Fruit fly (Drosophila melanogaster): Measurements from ENCODE around the gene RhoGAP92B.
A peak's percentile ranks its signal among the peaks of the same experiment; 100 is the strongest.

Gene RhoGAP92B

DNA sequence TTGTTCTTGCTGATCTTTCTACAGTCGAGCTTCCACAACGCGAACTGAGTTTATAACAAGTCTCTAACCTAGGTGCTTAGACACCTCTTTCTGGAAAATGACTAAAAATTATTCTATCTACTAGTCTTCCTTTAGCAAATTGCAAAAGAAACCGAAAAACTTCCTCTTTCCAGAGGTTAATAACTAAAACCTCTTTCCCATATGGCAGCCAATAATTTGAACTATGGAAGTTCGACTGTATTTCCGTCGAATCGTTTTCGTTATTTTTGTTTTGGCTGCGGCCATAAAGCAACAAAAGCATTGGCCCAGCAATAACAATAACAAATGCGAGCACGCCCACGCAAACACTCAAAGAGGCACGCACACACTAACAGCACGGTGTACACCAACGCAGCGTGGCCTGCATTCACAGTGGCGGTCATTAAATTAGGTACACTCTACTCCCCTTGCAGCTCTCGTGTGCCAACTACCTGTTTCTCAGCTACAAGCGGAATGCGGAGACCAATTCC is 24.5 kb upstream of the RhoGAP92B start (continued):
- TF ChIP-seq run (tag; optimal IDR thresholded peaks at IDR 0.05): peak; percentile 20
- TF ChIP-seq CG1233 (GFP tag; optimal IDR thresholded peaks at IDR 0.05): peak; percentile 48
- peak; percentile 40 for TF ChIP-seq CG8388 (GFP tag; optimal IDR thresholded peaks at IDR 0.05)
- peak; percentile 26 for TF ChIP-seq CG15514 (GFP tag; optimal IDR thresholded peaks at IDR 0.05)
- peak; percentile 17 for TF ChIP-seq CG3407 (GFP tag; optimal IDR thresholded peaks at IDR 0.05)
- peak in 1 of 2 experiments; percentile 15 for TF ChIP-seq crp (GFP tag; optimal IDR thresholded peaks at IDR 0.05)
- TF ChIP-seq Sox102F (GFP tag; optimal IDR thresholded peaks at IDR 0.05): peak; percentile 32
- peak; percentile 46 for TF ChIP-seq mirr (GFP tag; optimal IDR thresholded peaks at IDR 0.05)
- peak; percentile 29 for TF ChIP-seq bab2 (GFP tag; optimal IDR thresholded peaks at IDR 0.05)
- peak in 1 of 2 experiments; percentile 59 for TF ChIP-seq bsh (GFP tag; optimal IDR thresholded peaks at IDR 0.05)
- TF ChIP-seq chn (GFP tag; optimal IDR thresholded peaks at IDR 0.05): peak; percentile 9
- peak; percentile 31 for TF ChIP-seq CG3163 (GFP tag; optimal IDR thresholded peaks at IDR 0.05)
- peak; percentile 4 for TF ChIP-seq trh (GFP tag; optimal IDR thresholded peaks at IDR 0.05)
- peak; percentile 43 for TF ChIP-seq CG7786 (GFP tag; optimal IDR thresholded peaks at IDR 0.05)
- TF ChIP-seq Doc3 (GFP tag; IDR thresholded peaks at IDR 0.05; ENCODE audit: partially characterized antibody): no peak
- TF ChIP-seq Awh (GFP tag; IDR thresholded peaks at IDR 0.05): 0 out of 2 replicates have a peak, but pooled peaks have one; percentile 20
- peak; percentile 9 for TF ChIP-seq Hey (tag; optimal IDR thresholded peaks at IDR 0.05)
- peak; percentile 11 for TF ChIP-seq tx (GFP tag; optimal IDR thresholded peaks at IDR 0.05)
- no peak for TF ChIP-seq luna (GFP tag; optimal IDR thresholded peaks at IDR 0.05)
- peak; percentile 58 for TF ChIP-seq Rfx (GFP tag; IDR thresholded peaks at IDR 0.05)
- TF ChIP-seq CG4820 (GFP tag; optimal IDR thresholded peaks at IDR 0.05): peak; percentile 37
- TF ChIP-seq Meics (GFP tag; optimal IDR thresholded peaks at IDR 0.05): peak; percentile 67
- peak; percentile 75 for TF ChIP-seq CG15269 (tag; optimal IDR thresholded peaks at IDR 0.05)
- peak; percentile 22 for TF ChIP-seq gro (GFP tag; optimal IDR thresholded peaks at IDR 0.05)
- peak; percentile 57 for TF ChIP-seq CG12659 (GFP tag; optimal IDR thresholded peaks at IDR 0.05)
- TF ChIP-seq Ets97D (GFP tag; optimal IDR thresholded peaks at IDR 0.05): peak; percentile 91
- TF ChIP-seq CG14050 (GFP tag; IDR thresholded peaks at IDR 0.05): peak; percentile 44; the same call in 2 of the 3 replicates
- TF ChIP-seq CG17186 (GFP tag; optimal IDR thresholded peaks at IDR 0.05): peak; percentile 14

DNA sequence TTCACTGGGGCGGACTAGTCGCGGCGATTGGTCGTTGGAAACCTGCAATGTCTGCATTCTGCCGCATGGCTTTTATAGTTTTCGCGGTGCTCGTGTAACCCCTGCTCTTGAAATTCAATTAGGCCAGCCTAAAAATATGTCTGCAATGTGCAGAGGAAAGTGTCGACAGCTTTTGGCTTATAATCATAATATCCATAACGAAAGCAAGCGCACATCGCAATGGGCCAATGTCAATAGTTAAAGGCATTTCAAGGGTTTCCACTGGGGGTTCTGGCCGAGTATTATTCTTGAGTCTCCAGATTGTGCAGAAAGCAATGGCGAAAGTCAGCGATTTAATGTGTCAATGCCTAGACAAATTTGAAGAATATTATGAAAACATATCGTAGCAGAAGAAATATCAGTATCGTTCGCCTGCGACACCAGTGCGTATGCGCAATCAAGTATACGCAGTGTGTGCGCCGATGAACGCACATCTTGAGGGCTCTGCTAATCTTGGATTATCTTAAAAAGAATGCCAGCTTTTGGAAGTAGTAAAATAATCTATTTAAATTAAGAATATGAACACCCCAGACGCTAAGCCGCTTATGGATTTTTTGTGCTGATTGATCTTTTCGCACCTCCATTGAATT is 16.7 kb upstream of the RhoGAP92B start, which contains the start of gene ninaE:
TSS of gene ninaE (minus strand) at position 51 of the 629 bp plus-strand sequence.
- TF ChIP-seq Med (GFP tag) (peak; percentile 46), CG7372 (GFP tag; IDR thresholded peaks at IDR 0.05) (peak; percentile 94), CG32772 (GFP tag; IDR thresholded peaks at IDR 0.05) (no peak), CG10979 (tag; optimal IDR thresholded peaks at IDR 0.05) (peak; percentile 23)

DNA sequence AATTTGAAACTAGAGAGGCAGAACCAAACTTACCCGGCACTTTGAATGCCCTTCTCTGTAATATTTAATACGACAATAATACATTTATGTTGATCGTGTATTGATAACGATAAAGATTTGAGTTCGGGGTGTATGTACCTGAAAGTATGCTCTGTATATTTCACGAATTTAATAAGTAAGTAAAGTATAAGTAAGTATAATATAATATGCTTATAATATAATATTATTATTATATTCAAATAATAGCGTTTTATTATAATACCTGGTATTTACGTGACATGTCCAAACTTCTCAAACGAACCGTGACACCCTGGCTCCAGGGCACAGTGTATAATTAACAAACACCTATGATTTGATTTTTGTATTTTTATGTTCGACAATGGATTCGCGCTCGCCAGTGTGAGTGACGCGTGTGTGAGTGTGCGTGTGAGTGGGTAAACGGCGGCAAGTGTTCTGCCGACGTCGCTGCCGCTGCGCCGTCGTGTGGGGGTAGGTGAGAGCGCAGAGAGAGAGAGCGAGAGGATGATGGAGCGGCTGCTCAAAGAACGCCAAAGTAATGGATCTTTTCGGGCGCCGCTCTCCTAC is 15.3 kb upstream of the RhoGAP92B start:
- peak; percentile 83 for TF ChIP-seq HHEX (GFP tag; optimal IDR thresholded peaks at IDR 0.05)
- peak; percentile 89 for TF ChIP-seq CG7839 (tag; optimal IDR thresholded peaks at IDR 0.05)
- TF ChIP-seq her (GFP tag; optimal IDR thresholded peaks at IDR 0.05): no peak
- TF ChIP-seq toy (GFP tag; IDR thresholded peaks at IDR 0.05): no peak
- TF ChIP-seq CrebB (tag; optimal IDR thresholded peaks at IDR 0.05): peak; percentile 44
- TF ChIP-seq CG16779 (GFP tag; IDR thresholded peaks at IDR 0.05): no peak
- no peak; the same call in 1 of the 2 replicates for TF ChIP-seq bowl (GFP tag; IDR thresholded peaks at IDR 0.05)
- no peak for TF ChIP-seq pzg (GFP tag; optimal IDR thresholded peaks at IDR 0.05)
- no peak for TF ChIP-seq CG17612 (GFP tag; IDR thresholded peaks at IDR 0.05)
- peak; percentile 69; the same call in 3 of the 4 replicates for TF ChIP-seq chinmo (GFP tag; IDR thresholded peaks at IDR 0.05; ENCODE audit: partially characterized antibody)
- TF ChIP-seq abd-A (tag; optimal IDR thresholded peaks at IDR 0.05): peak; percentile 43
- TF ChIP-seq hbn (GFP tag; IDR thresholded peaks at IDR 0.05; ENCODE audit: partially characterized antibody): peak; percentile 21; the same call in 1 of the 2 replicates
- no peak for TF ChIP-seq Hr78 (GFP tag; optimal IDR thresholded peaks at IDR 0.05)
- peak; percentile 48 for TF ChIP-seq HmgZ (tag; optimal IDR thresholded peaks at IDR 0.05)
- 0 out of 2 replicates have a peak, but pooled peaks have one; percentile 6 for TF ChIP-seq sim (GFP tag; IDR thresholded peaks at IDR 0.05)

Measured in whole organism, embryonic.